Fruit fly (Drosophila melanogaster) whole organism, embryonic: Measurements from ENCODE around the gene Tbca.

Experiments used
- ATbp ChIP-seq: fragments of 200-800 bp; sonication (Bioruptor generic); optimal IDR thresholded peaks from 2 replicates; lab custom pipeline; 2017; ENCODE audit warnings: missing biosample characterization, mild to moderate bottlenecking, missing genetic modification characterization, missing genetic modification reagents
- Atf-2 ChIP-seq: fragments of 200-800 bp; sonication (Bioruptor generic); optimal IDR thresholded peaks from 2 replicates; lab custom pipeline; 2016; ENCODE audit warnings: missing biosample characterization, missing genetic modification characterization
- Awh ChIP-seq: fragments of 200-800 bp; sonication (Bioruptor generic); IDR thresholded peaks from 2 replicates; pipeline ENCODE4, ENCODE4 v1.3.6; 2022; ENCODE audit warnings: missing biosample characterization, missing genetic modification characterization
- B-H1 ChIP-seq: fragments of 200-800 bp; sonication (Bioruptor generic); IDR thresholded peaks from 3 replicates; pipeline ENCODE4 v1.3.6; 2022; ENCODE audit warnings: missing biosample characterization, missing genetic modification characterization
- B-H2 ChIP-seq: fragments of 200-800 bp; sonication (Bioruptor generic); optimal IDR thresholded peaks from 2 replicates; lab custom pipeline; 2018; ENCODE audit warnings: missing biosample characterization, mild to moderate bottlenecking, missing genetic modification characterization
- CG14441 ChIP-seq: fragments of 200-800 bp; sonication (Bioruptor generic); IDR thresholded peaks from 2 replicates; pipeline ENCODE4 v1.3.6; 2022; ENCODE audit warnings: missing biosample characterization, missing genetic modification characterization
- CG15011 ChIP-seq: fragments of 200-800 bp; sonication (Bioruptor generic); optimal IDR thresholded peaks from 3 replicates; lab custom pipeline; 2018; ENCODE audit warnings: missing biosample characterization, mild to moderate bottlenecking, missing genetic modification characterization
- CG15696 ChIP-seq: fragments of 200-800 bp; sonication (Bioruptor generic); optimal IDR thresholded peaks from 2 replicates; lab custom pipeline; 2019; ENCODE audit warnings: missing biosample characterization, mild to moderate bottlenecking, missing genetic modification characterization, moderate library complexity
- CG17328 ChIP-seq: fragments of 200-800 bp; sonication (Bioruptor generic); IDR thresholded peaks from 2 replicates; pipeline ENCODE4 v1.3.6; 2022; ENCODE audit warnings: missing biosample characterization, missing genetic modification characterization
- CG17912 ChIP-seq: fragments of 200-800 bp; sonication (Bioruptor generic); optimal IDR thresholded peaks from 2 replicates; lab custom pipeline; 2018; ENCODE audit warnings: missing biosample characterization, mild to moderate bottlenecking, missing genetic modification characterization
- CG18011 ChIP-seq: fragments of 200-800 bp; sonication (Bioruptor generic); optimal IDR thresholded peaks from 2 replicates; lab custom pipeline; 2017; ENCODE audit warnings: missing biosample characterization, missing genetic modification characterization, mild to moderate bottlenecking, moderate library complexity, missing genotype
- CG18262 ChIP-seq: fragments of 200-800 bp; optimal IDR thresholded peaks from 3 replicates; lab custom pipeline; 2019; ENCODE audit warnings: missing biosample characterization, mild to moderate bottlenecking, missing genetic modification characterization, moderate library complexity
- CG18764 ChIP-seq: fragments of 200-800 bp; sonication (Bioruptor generic); optimal IDR thresholded peaks from 3 replicates; lab custom pipeline; 2016; ENCODE audit warnings: missing biosample characterization, missing genetic modification characterization
- CG3163 ChIP-seq: fragments of 200-800 bp; sonication (Bioruptor generic); optimal IDR thresholded peaks from 3 replicates; lab custom pipeline; 2016; ENCODE audit warnings: missing biosample characterization, missing genetic modification characterization
- CG32532 ChIP-seq: fragments of 200-800 bp; sonication (Bioruptor generic); IDR thresholded peaks from 2 replicates; pipeline ENCODE4 v1.3.6; 2022; ENCODE audit warnings: missing biosample characterization, missing genetic modification characterization
- CG4360 ChIP-seq: fragments of 200-800 bp; sonication (Bioruptor generic); IDR thresholded peaks from 2 replicates; pipeline ENCODE4 v1.3.6; 2022; ENCODE audit warnings: missing biosample characterization, missing genetic modification characterization
- CG6689 ChIP-seq: fragments of 200-800 bp; sonication (Bioruptor generic); IDR thresholded peaks from 2 replicates; pipeline ENCODE4 v1.3.6; 2022; ENCODE audit warnings: missing biosample characterization, missing genetic modification characterization
- CG8089 ChIP-seq: fragments of 200-800 bp; sonication (Bioruptor generic); optimal IDR thresholded peaks from 3 replicates; lab custom pipeline; 2016; ENCODE audit warnings: missing biosample characterization, missing genetic modification characterization
- CG8924 ChIP-seq: fragments of 200-800 bp; optimal IDR thresholded peaks from 3 replicates; lab custom pipeline; 2019; ENCODE audit warnings: missing biosample characterization, mild to moderate bottlenecking, missing genetic modification characterization, moderate library complexity
- CoRest ChIP-seq: fragments of 200-800 bp; sonication (Bioruptor generic); optimal IDR thresholded peaks from 3 replicates; lab custom pipeline; 2018; ENCODE audit warnings: missing biosample characterization, mild to moderate bottlenecking, missing genetic modification characterization, moderate library complexity
- E2f1 ChIP-seq: fragments of 200-800 bp; sonication (Bioruptor generic); IDR thresholded peaks from 2 replicates; pipeline ENCODE4 v1.3.6; 2022; ENCODE audit warnings: missing biosample characterization, missing genetic modification characterization
- Elba2 ChIP-seq: fragments of 200-800 bp; sonication (Bioruptor generic); optimal IDR thresholded peaks from 3 replicates; lab custom pipeline; 2016; ENCODE audit warnings: missing biosample characterization, missing genetic modification characterization
- Ets97D ChIP-seq: fragments of 200-800 bp; sonication (Bioruptor generic); optimal IDR thresholded peaks from 3 replicates; lab custom pipeline; 2016; ENCODE audit warnings: missing biosample characterization, missing genetic modification characterization
- HmgD ChIP-seq: fragments of 200-800 bp; sonication (Bioruptor generic); optimal IDR thresholded peaks from 3 replicates; lab custom pipeline; 2016; ENCODE audit warnings: missing biosample characterization, missing genetic modification characterization
- Hr51 ChIP-seq, 2 experiments: fragments of 200-800 bp; sonication (Bioruptor generic); optimal IDR thresholded peaks; 2 replicates in 1 of 2; 3 replicates in 1 of 2; lab custom pipeline; 2016 to 2018; ENCODE audit warnings: missing biosample characterization in 2 of 2, missing genetic modification characterization in 2 of 2, mild to moderate bottlenecking in 1 of 2, moderate library complexity in 1 of 2
- MBD-R2 ChIP-seq: fragments of 200-800 bp; sonication (Bioruptor generic); IDR thresholded peaks from 2 replicates; pipeline ENCODE4 v1.3.6; 2022; ENCODE audit warnings: missing biosample characterization, missing genetic modification characterization
- Meics ChIP-seq: fragments of 200-800 bp; sonication (Bioruptor generic); optimal IDR thresholded peaks from 2 replicates; lab custom pipeline; 2017; ENCODE audit warnings: missing biosample characterization, mild to moderate bottlenecking, missing genetic modification characterization
- NC2β ChIP-seq: fragments of 200-800 bp; sonication (Bioruptor generic); optimal IDR thresholded peaks from 2 replicates; lab custom pipeline; 2016; ENCODE audit warnings: missing biosample characterization, missing genetic modification characterization
- Sin3A ChIP-seq: fragments of >200 bp; optimal IDR thresholded peaks from 2 replicates; lab custom pipeline; 2018
- Sox100B ChIP-seq: fragments of 200-800 bp; sonication (Bioruptor generic); optimal IDR thresholded peaks from 3 replicates; lab custom pipeline; 2018; ENCODE audit warnings: missing biosample characterization, mild to moderate bottlenecking, missing genetic modification characterization
- Spps ChIP-seq: fragments of 200-800 bp; sonication (Bioruptor generic); optimal IDR thresholded peaks from 2 replicates; lab custom pipeline; 2018; ENCODE audit warnings: missing biosample characterization, mild to moderate bottlenecking, missing genetic modification characterization
- Sry-β ChIP-seq: fragments of 200-800 bp; sonication (Bioruptor generic); optimal IDR thresholded peaks from 2 replicates; lab custom pipeline; 2018; ENCODE audit warnings: missing biosample characterization, mild to moderate bottlenecking, missing genetic modification characterization, moderate library complexity
- ab ChIP-seq: fragments of 200-800 bp; sonication (Bioruptor generic); optimal IDR thresholded peaks from 2 replicates; lab custom pipeline; 2016; ENCODE audit warnings: missing biosample characterization, missing genetic modification characterization
- aop ChIP-seq: fragments of 200-800 bp; sonication (Bioruptor generic); IDR thresholded peaks from 2 replicates; pipeline ENCODE4 v1.3.6; 2022; ENCODE audit warnings: missing biosample characterization, missing genetic modification characterization
- bcd ChIP-seq: fragments of 200-800 bp; sonication (Bioruptor generic); optimal IDR thresholded peaks from 2 replicates; lab custom pipeline; 2017; ENCODE audit warnings: missing biosample characterization, mild to moderate bottlenecking, missing genetic modification characterization
- bowl ChIP-seq: fragments of 200-800 bp; sonication (Bioruptor generic); IDR thresholded peaks from 2 replicates; pipeline ENCODE4 v1.3.6; 2022; ENCODE audit warnings: missing biosample characterization, missing genetic modification characterization
- br ChIP-seq: fragments of >200 bp; optimal IDR thresholded peaks from 2 replicates; lab custom pipeline; 2017
- chinmo ChIP-seq: fragments of 200-800 bp; sonication (Bioruptor generic); IDR thresholded peaks from 4 replicates; pipeline ENCODE4 v1.3.6; 2022; ENCODE audit warnings: missing biosample characterization, missing genetic modification characterization; ENCODE audit not compliant: partially characterized antibody
- gcm2 ChIP-seq: fragments of 200-800 bp; sonication (Bioruptor generic); optimal IDR thresholded peaks from 2 replicates; lab custom pipeline; 2016; ENCODE audit warnings: missing biosample characterization, missing genetic modification characterization
- grau ChIP-seq: fragments of 200-800 bp; optimal IDR thresholded peaks from 3 replicates; lab custom pipeline; 2019; ENCODE audit warnings: missing biosample characterization, mild to moderate bottlenecking, missing genetic modification characterization, moderate library complexity
- inv ChIP-seq: fragments of 200-800 bp; sonication (Bioruptor generic); IDR thresholded peaks from 2 replicates; pipeline ENCODE4 v1.3.6; 2022; ENCODE audit warnings: missing biosample characterization, missing genetic modification characterization; ENCODE audit not compliant: partially characterized antibody
- jigr1 ChIP-seq: fragments of 200-800 bp; sonication (Bioruptor generic); IDR thresholded peaks from 3 replicates; pipeline ENCODE4 v1.3.6; 2022; ENCODE audit warnings: missing biosample characterization, missing genetic modification characterization
- pan ChIP-seq, 4 experiments: fragments of >200 bp in 3 of 4; fragments of 200-800 bp in 1 of 4; sonication (Bioruptor generic) in 1 of 4; optimal IDR thresholded peaks in 3 of 4; IDR thresholded peaks in 1 of 4; 2 replicates each; pipeline versions ENCODE4 v1.3.6 to Lab custom; 2017 to 2022; ENCODE audit warnings: missing biosample characterization in 2 of 4, missing genetic modification characterization in 2 of 4, mixed read lengths in 1 of 4
- pzg ChIP-seq: fragments of 200-800 bp; sonication (Bioruptor generic); optimal IDR thresholded peaks from 3 replicates; lab custom pipeline; 2018; ENCODE audit warnings: missing biosample characterization, mild to moderate bottlenecking, missing genetic modification characterization, moderate library complexity
- row ChIP-seq: fragments of 200-800 bp; sonication (Bioruptor generic); IDR thresholded peaks from 3 replicates; pipeline ENCODE4 v1.3.6; 2022; ENCODE audit warnings: missing biosample characterization, missing genetic modification characterization
- sens ChIP-seq: fragments of 200-800 bp; sonication (Bioruptor generic); peaks from one replicate; lab custom pipeline; 2016; ENCODE audit warnings: missing biosample characterization, missing genetic modification characterization
- sisA ChIP-seq: fragments of 200-800 bp; sonication (Bioruptor generic); IDR thresholded peaks from 2 replicates; pipeline ENCODE4 v1.3.6; 2022; ENCODE audit warnings: missing biosample characterization, missing genetic modification characterization
- stc ChIP-seq: fragments of 200-800 bp; sonication (Bioruptor generic); IDR thresholded peaks from 2 replicates; pipeline ENCODE4 v1.3.6; 2022; ENCODE audit warnings: missing biosample characterization, missing genetic modification characterization
- stwl ChIP-seq: fragments of 200-800 bp; sonication (Bioruptor generic); optimal IDR thresholded peaks from 3 replicates; lab custom pipeline; 2018; ENCODE audit warnings: missing biosample characterization, mild to moderate bottlenecking, missing genetic modification characterization, moderate library complexity
- tll ChIP-seq, 2 experiments: fragments of 200-800 bp in 1 of 2; fragments of >200 bp in 1 of 2; sonication (Bioruptor generic) in 1 of 2; optimal IDR thresholded peaks; 2 replicates each; lab custom pipeline; 2017 to 2019; ENCODE audit warnings: missing biosample characterization in 2 of 2, missing genetic modification characterization in 2 of 2, mild to moderate bottlenecking in 1 of 2, moderate library complexity in 1 of 2
- vvl ChIP-seq: fragments of 200-800 bp; sonication (Bioruptor generic); IDR thresholded peaks from 2 replicates; pipeline ENCODE4 v1.3.6; 2022; ENCODE audit warnings: missing biosample characterization, missing genetic modification characterization

The Tbca gene

DNA sequence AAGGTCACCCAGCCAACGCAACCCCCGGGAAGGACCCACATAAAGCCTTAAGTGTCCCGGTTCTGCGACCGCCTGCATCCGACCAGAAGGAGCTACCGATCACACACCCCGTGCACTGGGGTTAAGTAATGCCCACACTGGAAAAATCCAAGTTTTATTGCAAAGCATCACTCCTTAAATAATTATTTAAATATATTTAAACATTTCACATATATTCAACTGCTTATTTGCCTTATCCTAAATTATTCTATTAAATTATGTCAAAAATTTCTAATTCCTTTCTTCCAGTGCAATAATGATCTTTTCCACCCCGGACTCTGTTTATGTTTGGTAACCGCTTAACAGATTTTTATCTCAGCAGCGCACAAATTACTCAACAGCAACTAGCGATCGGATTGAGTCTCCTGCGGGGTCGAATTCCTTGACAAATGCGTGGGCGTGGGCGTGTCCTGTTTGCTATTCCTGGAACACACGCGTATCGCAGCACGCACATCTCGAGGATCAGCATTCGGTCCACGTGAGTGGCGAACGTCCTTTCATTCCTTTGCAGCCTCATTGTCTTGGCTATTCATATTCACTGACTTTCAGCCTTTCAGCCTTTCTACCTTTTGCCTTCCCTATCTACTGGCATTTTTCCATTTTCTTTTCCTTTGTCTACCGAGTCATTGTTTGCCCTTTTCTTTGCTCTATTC lies 38.6 kb upstream of the Tbca start (continued):
- no peak for TF ChIP-seq jigr1 (GFP tag; lab: Robert Waterston, UW)
- TF ChIP-seq B-H1, result no peak
- no peak for TF ChIP-seq MBD-R2
- TF ChIP-seq CG3163 (GFP tag; lab: Kevin White, UChicago), result no peak
- TF ChIP-seq pzg (GFP tag; lab: Kevin White, UChicago), result no peak
- no peak for TF ChIP-seq CG8089
- TF ChIP-seq CG18011 (GFP tag; lab: Kevin White, UChicago), result no peak
- peak; percentile 50 for TF ChIP-seq stwl (tag; lab: Kevin White, UChicago)
- no peak for TF ChIP-seq CG14441 (GFP tag; lab: Robert Waterston, UW)
- peak; percentile 81 for TF ChIP-seq CG18262 (tag; lab: Kevin White, UChicago)
- TF ChIP-seq CG4360, result no peak
- TF ChIP-seq Sry-β (GFP tag; lab: Kevin White, UChicago), result no peak
- peak; percentile 97 for TF ChIP-seq CG15696 (tag; lab: Kevin White, UChicago)
- peak; percentile 80 for TF ChIP-seq CG17328 (GFP tag; lab: Robert Waterston, UW)
- TF ChIP-seq Spps (tag; lab: Kevin White, UChicago), result peak; percentile 61
- peak; percentile 79 for TF ChIP-seq sens (GFP tag; lab: Kevin White, UChicago)
- TF ChIP-seq aop (GFP tag; lab: Robert Waterston, UW), result no peak
- no peak for TF ChIP-seq inv (GFP tag; lab: Robert Waterston, UW)
- TF ChIP-seq Ets97D (GFP tag; lab: Kevin White, UChicago), result no peak
- TF ChIP-seq bowl (GFP tag; lab: Robert Waterston, UW), result no peak
- no peak for TF ChIP-seq Meics (GFP tag; lab: Kevin White, UChicago)
- TF ChIP-seq CG18764 (GFP tag; lab: Kevin White, UChicago), result no peak
- TF ChIP-seq sisA (GFP tag; lab: Robert Waterston, UW), result 0 out of 2 replicates have a peak, but pooled peaks have one; percentile 15
- TF ChIP-seq Sox100B, result peak; percentile 0
- no peak for TF ChIP-seq br (lab: Kevin White, UChicago)
- peak; percentile 62 for TF ChIP-seq vvl (GFP tag; lab: Robert Waterston, UW)
- TF ChIP-seq CG6689 (GFP tag; lab: Robert Waterston, UW), result peak; percentile 62
- TF ChIP-seq E2f1 (GFP tag; lab: Robert Waterston, UW), result peak; percentile 62
- TF ChIP-seq Awh (GFP tag; lab: Robert Waterston, UW), result no peak
- TF ChIP-seq gcm2 (GFP tag; lab: Kevin White, UChicago), result no peak
- TF ChIP-seq Hr51 (GFP tag; optimal IDR thresholded peaks at IDR 0.05; lab: Kevin White, UChicago), result no peak
- no peak for TF ChIP-seq ab (GFP tag; lab: Kevin White, UChicago)
- TF ChIP-seq stc (GFP tag; lab: Robert Waterston, UW), result no peak
- TF ChIP-seq CG8924 (tag; lab: Kevin White, UChicago), result peak; percentile 70
- TF ChIP-seq Atf-2, result no peak
- no peak for TF ChIP-seq ATbp
- TF ChIP-seq Sin3A (lab: Kevin White, UChicago), result no peak
- no peak for TF ChIP-seq NC2β (GFP tag; lab: Kevin White, UChicago)
- TF ChIP-seq HmgD (GFP tag; lab: Kevin White, UChicago), result no peak
- no peak for TF ChIP-seq B-H2 (GFP tag; lab: Kevin White, UChicago)
- TF ChIP-seq tll (GFP tag; optimal IDR thresholded peaks at IDR 0.05; lab: Kevin White, UChicago), result peak in 1 of 2 experiments; percentile 100
- no peak for TF ChIP-seq CG15011 (GFP tag; lab: Kevin White, UChicago)
- peak; percentile 70 for TF ChIP-seq row (GFP tag; lab: Robert Waterston, UW)
- TF ChIP-seq CG17912 (GFP tag; lab: Kevin White, UChicago), result no peak
- TF ChIP-seq grau, result peak; percentile 49
- no peak for TF ChIP-seq CG32532 (GFP tag; lab: Robert Waterston, UW)
- peak; percentile 43 for TF ChIP-seq CoRest (tag; lab: Kevin White, UChicago)
- peak; percentile 36 for TF ChIP-seq Elba2 (GFP tag; lab: Kevin White, UChicago)
- TF ChIP-seq bcd (GFP tag; lab: Kevin White, UChicago), result peak; percentile 11
- TF ChIP-seq chinmo (GFP tag; lab: Robert Waterston, UW), result no peak
- TF ChIP-seq pan (optimal IDR thresholded peaks at IDR 0.05; lab: Kevin White, UChicago), result no peak
- no peak for TF ChIP-seq pan (GFP tag; optimal IDR thresholded peaks at IDR 0.05 in 1 of 2, IDR thresholded peaks at IDR 0.05 in 1 of 2)
